Fruit fly (Drosophila melanogaster) whole organism, embryonic: Measurements from ENCODE around the gene CG14020.

Experiments used
- Blimp-1 ChIP-seq: fragments of 200-800 bp; sonication (Bioruptor generic); optimal IDR thresholded peaks from 3 replicates; lab custom pipeline; 2018; ENCODE audit warnings: missing biosample characterization, missing genetic modification characterization, mild to moderate bottlenecking, moderate library complexity, missing genetic modification reagents
- CG10959 ChIP-seq: fragments of 200-800 bp; sonication (Bioruptor generic); IDR thresholded peaks from 2 replicates; pipeline ENCODE4 v1.3.6; 2022; ENCODE audit warnings: missing biosample characterization, missing genetic modification characterization
- CG11560 ChIP-seq: fragments of 200-800 bp; sonication (Bioruptor generic); IDR thresholded peaks from 3 replicates; pipeline ENCODE4 v1.3.6; 2022; ENCODE audit warnings: missing biosample characterization, missing genetic modification characterization
- CG12155 ChIP-seq: fragments of 200-800 bp; sonication (Bioruptor generic); optimal IDR thresholded peaks from 3 replicates; lab custom pipeline; 2016; ENCODE audit warnings: missing biosample characterization, missing genetic modification characterization
- CG12659 ChIP-seq: fragments of 200-800 bp; sonication (Bioruptor generic); optimal IDR thresholded peaks from 3 replicates; lab custom pipeline; 2017; ENCODE audit warnings: mild to moderate bottlenecking, missing biosample characterization, missing genetic modification reagents, missing genetic modification characterization
- CG13296 ChIP-seq: fragments of 200-800 bp; sonication (Bioruptor generic); optimal IDR thresholded peaks from 3 replicates; lab custom pipeline; 2018; ENCODE audit warnings: missing biosample characterization, mild to moderate bottlenecking, missing genetic modification characterization
- CG14667 ChIP-seq: fragments of 200-800 bp; sonication (Bioruptor generic); IDR thresholded peaks from 2 replicates; pipeline ENCODE4 v1.3.6; 2022; ENCODE audit warnings: missing biosample characterization, missing genetic modification characterization
- CG15073 ChIP-seq: fragments of 200-800 bp; sonication (Bioruptor generic); optimal IDR thresholded peaks from 2 replicates; lab custom pipeline; 2016; ENCODE audit warnings: missing biosample characterization, missing genetic modification characterization
- CG16863 ChIP-seq: fragments of 200-800 bp; sonication (Bioruptor generic); optimal IDR thresholded peaks from 3 replicates; lab custom pipeline; 2016; ENCODE audit warnings: missing biosample characterization, missing genetic modification characterization
- CG17612 ChIP-seq: fragments of 200-800 bp; sonication (Bioruptor generic); IDR thresholded peaks from 2 replicates; pipeline ENCODE4 v1.3.6; 2022; ENCODE audit warnings: missing biosample characterization, missing genetic modification characterization
- CG18011 ChIP-seq: fragments of 200-800 bp; sonication (Bioruptor generic); optimal IDR thresholded peaks from 2 replicates; lab custom pipeline; 2017; ENCODE audit warnings: missing biosample characterization, missing genetic modification characterization, mild to moderate bottlenecking, moderate library complexity, missing genotype
- CG18619 ChIP-seq: fragments of 200-800 bp; sonication (Bioruptor generic); optimal IDR thresholded peaks from 3 replicates; lab custom pipeline; 2017; ENCODE audit warnings: missing biosample characterization, mild to moderate bottlenecking, missing genetic modification characterization
- CG2875 ChIP-seq: fragments of 200-800 bp; sonication (Bioruptor generic); optimal IDR thresholded peaks from 2 replicates; lab custom pipeline; 2017; ENCODE audit warnings: missing biosample characterization, mild to moderate bottlenecking, missing genetic modification characterization, missing genetic modification reagents
- CG30403 ChIP-seq: fragments of 200-800 bp; sonication (Bioruptor generic); optimal IDR thresholded peaks from 3 replicates; lab custom pipeline; 2016; ENCODE audit warnings: missing biosample characterization, missing genetic modification characterization
- CG3407 ChIP-seq: fragments of 200-800 bp; sonication (Bioruptor generic); optimal IDR thresholded peaks from 2 replicates; lab custom pipeline; 2018; ENCODE audit warnings: missing biosample characterization, mild to moderate bottlenecking, missing genetic modification characterization
- CG34376 ChIP-seq: fragments of 200-800 bp; sonication (Bioruptor generic); optimal IDR thresholded peaks from 2 replicates; lab custom pipeline; 2018; ENCODE audit warnings: missing biosample characterization, mild to moderate bottlenecking, missing genetic modification characterization
- CG42726 ChIP-seq: fragments of 200-800 bp; sonication (Bioruptor generic); IDR thresholded peaks from 2 replicates; pipeline ENCODE4 v1.3.6; 2022; ENCODE audit warnings: missing biosample characterization, missing genetic modification characterization; ENCODE audit not compliant: partially characterized antibody
- CG7357 ChIP-seq: fragments of 200-800 bp; sonication (Bioruptor generic); IDR thresholded peaks from 3 replicates; pipeline ENCODE4 v1.3.6; 2022; ENCODE audit warnings: missing biosample characterization, missing genetic modification characterization
- CG7928 ChIP-seq: fragments of 200-800 bp; sonication (Bioruptor generic); optimal IDR thresholded peaks from 2 replicates; lab custom pipeline; 2017; ENCODE audit warnings: missing biosample characterization, mild to moderate bottlenecking, missing genetic modification characterization
- Hmr ChIP-seq: fragments of 200-800 bp; sonication (Bioruptor generic); optimal IDR thresholded peaks from 3 replicates; lab custom pipeline; 2017; ENCODE audit warnings: mild to moderate bottlenecking, missing biosample characterization, missing genetic modification reagents, missing genetic modification characterization
- Hr3 ChIP-seq: fragments of 200-800 bp; sonication (Bioruptor generic); optimal IDR thresholded peaks from 3 replicates; lab custom pipeline; 2016; ENCODE audit warnings: missing biosample characterization, missing genetic modification characterization
- Neu2 ChIP-seq: fragments of 200-800 bp; sonication (Bioruptor generic); optimal IDR thresholded peaks from 3 replicates; lab custom pipeline; 2016; ENCODE audit warnings: missing biosample characterization, missing genetic modification characterization, borderline replicate concordance
- Nf-YA ChIP-seq: fragments of 200-800 bp; sonication (Bioruptor generic); IDR thresholded peaks from 2 replicates; pipeline ENCODE4 v1.3.6; 2022; ENCODE audit warnings: missing biosample characterization, missing genetic modification characterization
- Nf-YB ChIP-seq: fragments of 200-800 bp; sonication (Bioruptor generic); optimal IDR thresholded peaks from 3 replicates; lab custom pipeline; 2019; ENCODE audit warnings: missing biosample characterization, mild to moderate bottlenecking, missing genetic modification characterization, moderate library complexity
- Sin3A ChIP-seq: fragments of >200 bp; optimal IDR thresholded peaks from 2 replicates; lab custom pipeline; 2018
- Sox100B ChIP-seq: fragments of 200-800 bp; sonication (Bioruptor generic); optimal IDR thresholded peaks from 3 replicates; lab custom pipeline; 2018; ENCODE audit warnings: missing biosample characterization, mild to moderate bottlenecking, missing genetic modification characterization
- Spps ChIP-seq: fragments of 200-800 bp; sonication (Bioruptor generic); optimal IDR thresholded peaks from 2 replicates; lab custom pipeline; 2018; ENCODE audit warnings: missing biosample characterization, mild to moderate bottlenecking, missing genetic modification characterization
- Taf1 ChIP-seq: fragments of 200-800 bp; sonication (Bioruptor generic); IDR thresholded peaks from 2 replicates; pipeline ENCODE4 v1.3.6; 2022; ENCODE audit warnings: missing biosample characterization, missing genetic modification characterization
- Trl ChIP-seq, 3 experiments: fragments of >200 bp in 2 of 3; fragments of 200-800 bp in 1 of 3; sonication (Bioruptor generic) in 1 of 3; optimal IDR thresholded peaks; 2 replicates in 1 of 3; 3 replicates in 2 of 3; lab custom pipeline; 2016 to 2017; ENCODE audit warnings: missing biosample characterization in 1 of 3, missing genetic modification characterization in 1 of 3
- al ChIP-seq: fragments of 200-800 bp; sonication (Bioruptor generic); IDR thresholded peaks from 2 replicates; pipeline ENCODE4 v1.3.6; 2022; ENCODE audit warnings: missing biosample characterization, missing genetic modification characterization
- bab2 ChIP-seq: fragments of 200-800 bp; sonication (Bioruptor generic); optimal IDR thresholded peaks from 2 replicates; lab custom pipeline; 2016; ENCODE audit warnings: missing biosample characterization, missing genetic modification characterization
- dm ChIP-seq: fragments of 200-800 bp; sonication (Bioruptor generic); optimal IDR thresholded peaks from 3 replicates; lab custom pipeline; 2016; ENCODE audit warnings: missing biosample characterization, missing genetic modification characterization
- ewg ChIP-seq: fragments of 200-800 bp; sonication (Bioruptor generic); optimal IDR thresholded peaks from 3 replicates; lab custom pipeline; 2017; ENCODE audit warnings: mild to moderate bottlenecking, missing biosample characterization, missing genetic modification reagents, missing genetic modification characterization
- fd3F ChIP-seq: fragments of 200-800 bp; sonication (Bioruptor generic); optimal IDR thresholded peaks from 2 replicates; lab custom pipeline; 2018; ENCODE audit warnings: missing biosample characterization, mild to moderate bottlenecking, missing genetic modification characterization, moderate library complexity
- gsb-n ChIP-seq: fragments of 200-800 bp; sonication (Bioruptor generic); optimal IDR thresholded peaks from 3 replicates; lab custom pipeline; 2018; ENCODE audit warnings: missing biosample characterization, mild to moderate bottlenecking, missing genetic modification characterization
- jigr1 ChIP-seq: fragments of 200-800 bp; sonication (Bioruptor generic); IDR thresholded peaks from 3 replicates; pipeline ENCODE4 v1.3.6; 2022; ENCODE audit warnings: missing biosample characterization, missing genetic modification characterization
- kah ChIP-seq: fragments of 200-800 bp; sonication (Bioruptor generic); optimal IDR thresholded peaks from 2 replicates; lab custom pipeline; 2018; ENCODE audit warnings: missing biosample characterization, mild to moderate bottlenecking, missing genetic modification characterization
- ken ChIP-seq: fragments of 200-800 bp; sonication (Bioruptor generic); IDR thresholded peaks from 3 replicates; pipeline ENCODE4 v1.3.6; 2022; ENCODE audit warnings: missing biosample characterization, missing genetic modification characterization
- lbe ChIP-seq: fragments of 200-800 bp; sonication (Bioruptor generic); optimal IDR thresholded peaks from 2 replicates; lab custom pipeline; 2016; ENCODE audit warnings: missing biosample characterization, mild to moderate bottlenecking, missing genetic modification characterization
- lmd ChIP-seq: fragments of 200-800 bp; sonication (Bioruptor generic); IDR thresholded peaks from 2 replicates; pipeline ENCODE4 v1.3.6; 2022; ENCODE audit warnings: missing biosample characterization, missing genetic modification characterization
- pan ChIP-seq, 4 experiments: fragments of >200 bp in 3 of 4; fragments of 200-800 bp in 1 of 4; sonication (Bioruptor generic) in 1 of 4; optimal IDR thresholded peaks in 3 of 4; IDR thresholded peaks in 1 of 4; 2 replicates each; pipeline versions ENCODE4 v1.3.6 to Lab custom; 2017 to 2022; ENCODE audit warnings: missing biosample characterization in 2 of 4, missing genetic modification characterization in 2 of 4, mixed read lengths in 1 of 4
- peb ChIP-seq: fragments of 200-800 bp; sonication (Bioruptor generic); IDR thresholded peaks from 2 replicates; pipeline ENCODE4 v1.3.6; 2022; ENCODE audit warnings: missing biosample characterization, missing genetic modification characterization
- run ChIP-seq: fragments of 200-800 bp; sonication (Bioruptor generic); optimal IDR thresholded peaks from 3 replicates; lab custom pipeline; 2018; ENCODE audit warnings: missing biosample characterization, mild to moderate bottlenecking, missing genetic modification characterization
- sqz ChIP-seq: fragments of 200-800 bp; sonication (Bioruptor generic); optimal IDR thresholded peaks from 3 replicates; lab custom pipeline; 2018; ENCODE audit warnings: missing biosample characterization, mild to moderate bottlenecking, missing genetic modification characterization
- sr ChIP-seq: fragments of 200-800 bp; sonication (Bioruptor generic); IDR thresholded peaks from 3 replicates; pipeline ENCODE4 v1.3.6; 2022; ENCODE audit warnings: missing biosample characterization, missing genetic modification characterization
- tna ChIP-seq: fragments of 200-800 bp; sonication (Bioruptor generic); IDR thresholded peaks from 2 replicates; pipeline ENCODE4 v1.3.6; 2022; ENCODE audit warnings: missing biosample characterization, missing genetic modification characterization; ENCODE audit not compliant: partially characterized antibody
- toy ChIP-seq: fragments of 200-800 bp; sonication (Bioruptor generic); IDR thresholded peaks from 2 replicates; pipeline ENCODE4 v1.3.6; 2022; ENCODE audit warnings: missing biosample characterization, missing genetic modification characterization
- tx ChIP-seq: fragments of 200-800 bp; sonication (Bioruptor generic); optimal IDR thresholded peaks from 2 replicates; lab custom pipeline; 2016; ENCODE audit warnings: missing biosample characterization, missing genetic modification characterization
- vvl ChIP-seq: fragments of 200-800 bp; sonication (Bioruptor generic); IDR thresholded peaks from 2 replicates; pipeline ENCODE4 v1.3.6; 2022; ENCODE audit warnings: missing biosample characterization, missing genetic modification characterization
- yki ChIP-seq: fragments of >200 bp; optimal IDR thresholded peaks from 3 replicates; lab custom pipeline; 2018

The CG14020 gene

dm6 chr2L:5476699-5477098 is 40.8 kb upstream of the CG14020 start (continued):
- TF ChIP-seq lbe (GFP tag; lab: Kevin White, UChicago) (no peak), CG34376 (no peak), CG12155 (GFP tag; lab: Kevin White, UChicago) (peak; percentile 63), peb (GFP tag; lab: Robert Waterston, UW) (peak; percentile 81), CG7928 (no peak), dm (GFP tag; lab: Kevin White, UChicago) (peak; percentile 78), Nf-YA (peak; percentile 62; the same call in 1 of the 2 replicates), CG7357 (GFP tag; lab: Robert Waterston, UW) (peak; percentile 71; the same call in 2 of the 3 replicates), CG14667 (GFP tag; lab: Robert Waterston, UW) (peak; percentile 73), jigr1 (GFP tag; lab: Robert Waterston, UW) (peak; percentile 54; the same call in 1 of the 3 replicates), pan (optimal IDR thresholded peaks at IDR 0.05; lab: Kevin White, UChicago) (no peak), pan (GFP tag; optimal IDR thresholded peaks at IDR 0.05 in 1 of 2, IDR thresholded peaks at IDR 0.05 in 1 of 2) (peak in 1 of 2 experiments; percentile 68), al (GFP tag; lab: Robert Waterston, UW) (peak; percentile 47; the same call in 1 of the 2 replicates), Blimp-1 (GFP tag; lab: Kevin White, UChicago) (peak; percentile 78), CG12659 (GFP tag; lab: Kevin White, UChicago) (peak; percentile 69), Hmr (GFP tag; lab: Kevin White, UChicago) (peak; percentile 63), CG18619 (GFP tag; lab: Kevin White, UChicago) (peak; percentile 66), CG18011 (GFP tag; lab: Kevin White, UChicago) (no peak), CG42726 (GFP tag; lab: Robert Waterston, UW) (no peak), ewg (GFP tag; lab: Kevin White, UChicago) (peak; percentile 58), fd3F (peak; percentile 35), toy (GFP tag; lab: Robert Waterston, UW) (no peak), sqz (peak; percentile 44), kah (GFP tag; lab: Kevin White, UChicago) (no peak), CG2875 (GFP tag; lab: Kevin White, UChicago) (peak; percentile 76), CG15073 (GFP tag; lab: Kevin White, UChicago) (peak; percentile 57), Hr3 (GFP tag; lab: Kevin White, UChicago) (peak; percentile 87), sr (GFP tag; lab: Robert Waterston, UW) (0 out of 3 replicates have a peak, but pooled peaks have one; percentile 13), Neu2 (GFP tag; lab: Kevin White, UChicago) (peak; percentile 73), yki (lab: Kevin White, UChicago) (no peak), Taf1 (GFP tag; lab: Robert Waterston, UW) (0 out of 2 replicates have a peak, but pooled peaks have one; percentile 30), CG11560 (tag; lab: Robert Waterston, UW) (peak; percentile 46; the same call in 1 of the 3 replicates), bab2 (GFP tag; lab: Kevin White, UChicago) (peak; percentile 76), run (tag; lab: Kevin White, UChicago) (peak; percentile 68), tx (GFP tag; lab: Kevin White, UChicago) (peak; percentile 82), vvl (peak; percentile 89), CG17612 (GFP tag; lab: Robert Waterston, UW) (peak; percentile 63), CG10959 (GFP tag; lab: Robert Waterston, UW) (peak; percentile 90), ken (peak; percentile 88), Sox100B (GFP tag; lab: Kevin White, UChicago) (peak; percentile 68), Spps (tag; lab: Kevin White, UChicago) (peak; percentile 66), lmd (GFP tag; lab: Robert Waterston, UW) (peak; percentile 81), Sin3A (lab: Kevin White, UChicago) (no peak), CG16863 (GFP tag; lab: Kevin White, UChicago) (peak; percentile 90), Trl (optimal IDR thresholded peaks at IDR 0.05; lab: Kevin White, UChicago) (no peak), Trl (GFP tag; optimal IDR thresholded peaks at IDR 0.05; lab: Kevin White, UChicago) (peak; percentile 83), gsb-n (tag; lab: Kevin White, UChicago) (peak; percentile 82), Nf-YB (GFP tag; lab: Kevin White, UChicago) (peak; percentile 27), CG3407 (GFP tag; lab: Kevin White, UChicago) (peak; percentile 84), CG30403 (peak; percentile 85), CG13296 (GFP tag; lab: Kevin White, UChicago) (no peak), tna (GFP tag; lab: Robert Waterston, UW) (no peak)
